Worm (Caenorhabditis elegans) whole organism, early embryonic: ENCODE results near the gene F58A3.4.

ENCODE experiments used
- B0310.2 ChIP-seq: sonication (generic microtip); optimal IDR thresholded peaks from 2 replicates; lab custom pipeline; 2016; ENCODE audit warnings: mild to moderate bottlenecking, missing genetic modification characterization, missing compliant biosample characterization
- F13C5.2 ChIP-seq: sonication (generic microtip); optimal IDR thresholded peaks from 2 replicates; lab custom pipeline; 2017; ENCODE audit warnings: mild to moderate bottlenecking, missing genetic modification characterization, inconsistent platforms, missing compliant biosample characterization
- ama-1 ChIP-seq: fragments of 150-350 bp; optimal IDR thresholded peaks from 2 replicates; lab custom pipeline; 2014
- ceh-13 ChIP-seq: fragments of 200-800 bp; sonication (Bioruptor generic); optimal IDR thresholded peaks from 2 replicates; lab custom pipeline; 2018; ENCODE audit warnings: mild to moderate bottlenecking, missing genetic modification characterization, missing compliant biosample characterization
- ceh-36 ChIP-seq: sonication (generic microtip); optimal IDR thresholded peaks from 2 replicates; lab custom pipeline; 2016; ENCODE audit warnings: missing genetic modification characterization, inconsistent platforms, missing compliant biosample characterization
- flt-1 ChIP-seq: fragments of 200-800 bp; sonication (Bioruptor generic); IDR thresholded peaks from 2 replicates; pipeline ENCODE4 v1.3.6; 2022; ENCODE audit warnings: missing genetic modification characterization, missing compliant biosample characterization
- hmbx-1 ChIP-seq: sonication (generic microtip); optimal IDR thresholded peaks from 2 replicates; lab custom pipeline; 2016; ENCODE audit warnings: mild to moderate bottlenecking, missing genetic modification characterization, missing compliant biosample characterization
- hmg-4 ChIP-seq: fragments of 200-800 bp; sonication (Bioruptor generic); optimal IDR thresholded peaks from 2 replicates; lab custom pipeline; 2018; ENCODE audit warnings: mild to moderate bottlenecking, missing genetic modification characterization, missing compliant biosample characterization
- hnd-1 ChIP-seq: sonication (generic microtip); optimal IDR thresholded peaks from 2 replicates; lab custom pipeline; 2016; ENCODE audit warnings: missing genetic modification characterization, missing compliant biosample characterization
- pes-1 ChIP-seq: fragments of 200-800 bp; sonication (Bioruptor generic); IDR thresholded peaks from 2 replicates; pipeline ENCODE4 v1.3.6; 2022; ENCODE audit warnings: missing genetic modification reagents, missing genetic modification characterization, missing compliant biosample characterization
- scrt-1 ChIP-seq: fragments of 200-800 bp; sonication (Bioruptor generic); IDR thresholded peaks from 2 replicates; pipeline ENCODE4 v1.3.6; 2022; ENCODE audit warnings: missing genetic modification characterization, missing compliant biosample characterization
- sea-1 ChIP-seq: fragments of 200-800 bp; sonication (Bioruptor generic); conservative IDR thresholded peaks from 2 replicates; pipeline ENCODE4 v1.3.6; 2022; ENCODE audit warnings: missing genetic modification characterization, missing compliant biosample characterization
- tbx-11 ChIP-seq: fragments of 200-800 bp; sonication (Bioruptor generic); IDR thresholded peaks from 2 replicates; pipeline ENCODE4 v1.3.6; 2022; ENCODE audit warnings: missing genetic modification characterization, missing compliant biosample characterization
- tra-4 ChIP-seq: sonication (generic microtip); optimal IDR thresholded peaks from 2 replicates; lab custom pipeline; 2017; ENCODE audit warnings: missing genetic modification characterization, missing compliant biosample characterization

DNA sequence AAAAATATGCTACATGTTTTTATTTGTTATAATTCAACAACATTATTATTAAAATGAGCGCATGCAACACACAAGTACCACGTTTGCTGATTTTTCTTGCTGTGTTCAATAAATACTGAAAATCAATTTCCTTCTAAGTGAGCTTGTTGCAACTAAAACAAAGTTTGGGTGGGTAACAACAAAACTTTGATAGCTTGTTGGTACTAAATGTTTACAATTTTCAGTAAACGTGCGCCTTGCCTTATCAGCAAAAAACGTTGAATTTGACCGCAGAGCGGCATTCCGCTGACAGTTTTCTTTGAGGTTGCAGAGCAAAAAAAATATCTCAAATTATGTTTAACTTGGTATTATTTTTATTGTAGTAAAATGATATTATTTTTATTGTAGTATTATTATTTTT, 29.1 kb downstream of the F58A3.4 start:
- TF ChIP-seq ama-1 (lab: Kevin White, UChicago) (no peak), scrt-1 (GFP tag; lab: Robert Waterston, UW) (no peak), flt-1 (no peak), pes-1 (GFP tag; lab: Robert Waterston, UW) (no peak), ceh-36 (tag; lab: Kevin White, UChicago) (no peak), tra-4 (tag; lab: Kevin White, UChicago) (no peak), sea-1 (GFP tag; lab: Robert Waterston, UW) (no peak), tbx-11 (no peak), hmbx-1 (tag; lab: Kevin White, UChicago) (no peak), hmg-4 (GFP tag; lab: Kevin White, UChicago) (no peak), hnd-1 (tag; lab: Kevin White, UChicago) (no peak), B0310.2 (tag; lab: Kevin White, UChicago) (no peak), ceh-13 (GFP tag; lab: Kevin White, UChicago) (no peak), F13C5.2 (no peak)
